Fruit fly (Drosophila melanogaster): Measurements from ENCODE around the gene Cpr72Ec.
A peak's percentile ranks its signal among the peaks of the same experiment; 100 is the strongest.

Cpr72Ec gene

DNA sequence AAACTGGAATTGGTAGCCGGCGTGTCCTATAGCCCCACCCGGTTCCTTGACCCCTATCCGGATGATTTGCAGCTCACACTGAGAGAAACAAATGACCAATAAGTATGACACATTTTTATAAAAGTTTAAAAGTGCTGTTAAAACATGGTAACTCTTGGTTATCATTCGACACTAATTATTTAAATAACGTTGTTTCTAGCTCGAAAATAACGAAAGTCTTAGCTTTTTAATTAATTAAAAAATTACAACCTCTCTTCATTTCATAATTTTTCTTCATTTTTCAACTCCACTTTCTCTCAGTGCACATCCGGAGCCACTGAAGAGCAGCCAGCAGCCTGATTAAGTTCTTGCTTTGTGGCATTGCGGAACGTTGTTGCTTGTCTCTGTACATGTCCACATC lies 3.0 kb downstream of the Cpr72Ec start (continued):
- peak; percentile 69 for TF ChIP-seq Ets21C (GFP tag; optimal IDR thresholded peaks at IDR 0.05)
- TF ChIP-seq CG8319 (GFP tag; optimal IDR thresholded peaks at IDR 0.05), result peak; percentile 83
- no peak for TF ChIP-seq Gug (GFP tag; IDR thresholded peaks at IDR 0.05)
- TF ChIP-seq CG15336 (GFP tag; IDR thresholded peaks at IDR 0.05), result peak; percentile 69
- TF ChIP-seq dac (GFP tag; optimal IDR thresholded peaks at IDR 0.05), result no peak
- no peak for TF ChIP-seq fkh (GFP tag; optimal IDR thresholded peaks at IDR 0.05)
- peak; percentile 85 for TF ChIP-seq Met (GFP tag; optimal IDR thresholded peaks at IDR 0.05)
- TF ChIP-seq Hr38 (GFP tag; optimal IDR thresholded peaks at IDR 0.05), result no peak
- TF ChIP-seq Smox (GFP tag; optimal IDR thresholded peaks at IDR 0.05), result peak; percentile 85
- peak; percentile 79 for TF ChIP-seq CG11902 (GFP tag; optimal IDR thresholded peaks at IDR 0.05)
- TF ChIP-seq Blimp-1 (GFP tag; optimal IDR thresholded peaks at IDR 0.05), result peak; percentile 63
- peak; percentile 84 for TF ChIP-seq CG1621 (tag; optimal IDR thresholded peaks at IDR 0.05)
- TF ChIP-seq CG34406 (GFP tag; optimal IDR thresholded peaks at IDR 0.05), result peak; percentile 89
- peak; percentile 86 for TF ChIP-seq CG6792 (GFP tag; optimal IDR thresholded peaks at IDR 0.05)
- peak; percentile 81 for TF ChIP-seq CG8119 (GFP tag; IDR thresholded peaks at IDR 0.05)
- peak; percentile 65 for TF ChIP-seq Sox15 (GFP tag; optimal IDR thresholded peaks at IDR 0.05)
- TF ChIP-seq salr (GFP tag; optimal IDR thresholded peaks at IDR 0.05), result peak; percentile 75
- TF ChIP-seq dsx (GFP tag; optimal IDR thresholded peaks at IDR 0.05; ENCODE audit: poor library complexity, severe bottlenecking), result peak; percentile 90
- TF ChIP-seq pdm3 (GFP tag; optimal IDR thresholded peaks at IDR 0.05), result peak; percentile 85
- peak; percentile 78 for TF ChIP-seq CG31627 (GFP tag; optimal IDR thresholded peaks at IDR 0.05)
- TF ChIP-seq lz (GFP tag; optimal IDR thresholded peaks at IDR 0.05), result peak; percentile 83
- peak; percentile 63 for TF ChIP-seq fd85E (GFP tag; optimal IDR thresholded peaks at IDR 0.05)
- TF ChIP-seq esn (GFP tag; optimal IDR thresholded peaks at IDR 0.05), result peak; percentile 89
- peak; percentile 93 for TF ChIP-seq CG3032 (tag; optimal IDR thresholded peaks at IDR 0.05)
- peak; percentile 82 for TF ChIP-seq CG16779 (tag; optimal IDR thresholded peaks at IDR 0.05)
- TF ChIP-seq Hr39 (GFP tag; optimal IDR thresholded peaks at IDR 0.05), result peak; percentile 75
- peak; percentile 67 for TF ChIP-seq vri (GFP tag; optimal IDR thresholded peaks at IDR 0.05)
- peak; percentile 91 to 94 for TF ChIP-seq ss (GFP tag; optimal IDR thresholded peaks at IDR 0.05)
- peak; percentile 85 for TF ChIP-seq CG10669 (GFP tag; optimal IDR thresholded peaks at IDR 0.05)
- peak; percentile 88 for TF ChIP-seq spab (GFP tag; optimal IDR thresholded peaks at IDR 0.05)
- peak; percentile 91 for TF ChIP-seq topi (GFP tag; optimal IDR thresholded peaks at IDR 0.05)
- TF ChIP-seq CG4318 (GFP tag; optimal IDR thresholded peaks at IDR 0.05), result peak; percentile 39

DNA sequence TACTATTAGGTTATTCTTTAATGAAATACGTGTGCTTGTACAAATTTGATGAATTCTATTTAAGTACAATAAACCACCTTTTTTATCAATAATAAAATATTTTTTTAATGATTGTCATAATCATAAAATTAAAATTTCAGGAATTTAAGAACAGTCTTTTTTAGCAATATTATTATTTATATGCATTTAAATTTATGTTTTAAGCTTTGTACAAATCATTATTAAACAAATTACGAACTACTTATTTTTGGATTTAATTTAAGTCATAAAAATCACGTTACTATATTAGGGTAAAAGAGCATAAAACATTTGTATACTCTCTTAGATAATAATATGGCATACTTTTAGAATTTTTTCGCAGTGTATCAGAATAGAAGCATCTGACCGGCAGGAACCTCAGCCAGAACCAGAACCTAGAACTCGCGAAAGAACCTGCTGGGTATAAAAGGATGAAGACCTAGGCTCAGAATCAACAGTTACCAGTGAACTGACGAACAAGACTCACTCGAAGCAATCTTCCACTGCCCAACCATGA lies 5.0 kb downstream of the Cpr72Ec start, which contains the start of gene Cpr72Ea:
Gene Cpr72Ea (plus strand): TSS at position 485 of the 535 bp plus-strand sequence.
- TF ChIP-seq Eip93F (GFP tag; optimal IDR thresholded peaks at IDR 0.05) (no peak), CG6163 (GFP tag; IDR thresholded peaks at IDR 0.05) (no peak), Eip78C (GFP tag) (peak; percentile 31), CG1621 (tag; optimal IDR thresholded peaks at IDR 0.05) (no peak), CG6808 (GFP tag; optimal IDR thresholded peaks at IDR 0.05) (peak; percentile 52), CG6854 (GFP tag; optimal IDR thresholded peaks at IDR 0.05) (no peak), CG8319 (GFP tag; optimal IDR thresholded peaks at IDR 0.05) (no peak), CG6276 (GFP tag; optimal IDR thresholded peaks at IDR 0.05) (no peak), eg (GFP tag; IDR thresholded peaks at IDR 0.05) (no peak), topi (GFP tag; optimal IDR thresholded peaks at IDR 0.05) (no peak), fd59A (GFP tag; optimal IDR thresholded peaks at IDR 0.05) (peak; percentile 14), Hr39 (GFP tag; optimal IDR thresholded peaks at IDR 0.05) (no peak), cyc (GFP tag; optimal IDR thresholded peaks at IDR 0.05) (no peak), spab (GFP tag; optimal IDR thresholded peaks at IDR 0.05) (peak; percentile 27), dac (GFP tag; optimal IDR thresholded peaks at IDR 0.05) (no peak), CG3032 (tag; optimal IDR thresholded peaks at IDR 0.05) (peak; percentile 66), lz (GFP tag; optimal IDR thresholded peaks at IDR 0.05) (no peak), CG10631 (GFP tag; optimal IDR thresholded peaks at IDR 0.05) (peak; percentile 6), esn (GFP tag; optimal IDR thresholded peaks at IDR 0.05) (no peak), Ets96B (tag; optimal IDR thresholded peaks at IDR 0.05) (peak; percentile 37), Blimp-1 (GFP tag; optimal IDR thresholded peaks at IDR 0.05) (no peak), vri (GFP tag; optimal IDR thresholded peaks at IDR 0.05) (no peak), CG34406 (GFP tag; optimal IDR thresholded peaks at IDR 0.05) (no peak), pdm3 (GFP tag; optimal IDR thresholded peaks at IDR 0.05) (no peak), Sox14 (GFP tag; optimal IDR thresholded peaks at IDR 0.05) (no peak), ss (GFP tag; optimal IDR thresholded peaks at IDR 0.05) (peak; percentile 4 to 36), fd85E (GFP tag; optimal IDR thresholded peaks at IDR 0.05) (no peak), achi (GFP tag; optimal IDR thresholded peaks at IDR 0.05) (no peak), dsx (GFP tag; optimal IDR thresholded peaks at IDR 0.05; ENCODE audit: poor library complexity, severe bottlenecking) (peak; percentile 46), CG31627 (GFP tag; optimal IDR thresholded peaks at IDR 0.05) (no peak), CG11762 (GFP tag; optimal IDR thresholded peaks at IDR 0.05; ENCODE audit: insufficient read depth) (no peak)
